Fruit fly (Drosophila melanogaster): ENCODE measurements around the gene Gbeta5.
A peak's percentile ranks its signal among the peaks of the same experiment; 100 is the strongest.

Gbeta5 gene

DNA sequence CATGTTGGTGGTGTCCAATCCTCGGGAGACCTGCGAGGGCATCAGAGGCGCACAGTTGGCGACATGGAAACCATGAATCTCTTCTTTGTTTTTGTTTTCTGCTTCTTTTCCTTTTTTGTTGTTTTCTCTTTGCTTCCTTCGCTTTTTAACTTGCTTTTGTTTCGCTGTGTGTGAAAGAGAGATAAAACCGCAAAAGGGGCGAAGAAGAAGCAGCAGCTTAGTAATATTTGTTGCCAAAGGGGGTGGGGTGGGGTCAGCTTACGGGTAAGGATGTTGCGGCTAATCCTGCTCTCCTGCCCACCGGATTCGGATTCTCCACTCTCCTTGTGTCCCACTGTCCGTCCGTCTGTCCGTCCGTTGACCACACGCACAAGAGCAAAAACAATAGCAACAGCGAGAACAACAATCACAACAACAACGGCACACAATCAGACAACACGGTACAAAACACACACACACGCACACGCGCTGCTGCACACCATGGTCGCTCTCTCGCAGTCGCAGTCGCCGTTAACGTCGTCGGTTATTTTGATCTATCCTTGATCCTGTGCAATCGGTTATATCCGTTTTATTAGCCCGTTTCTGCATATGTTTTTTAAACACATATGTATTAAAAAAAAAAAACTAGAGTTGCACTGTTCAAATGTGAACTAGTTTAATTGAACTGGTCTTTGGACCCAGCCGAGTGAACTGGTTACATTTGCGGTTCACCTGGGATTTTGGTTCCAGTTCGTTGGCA lies 24.4 kb upstream of the Gbeta5 start (continued):
- TF ChIP-seq CG6808 (GFP tag; optimal IDR thresholded peaks at IDR 0.05) (peak; percentile 73), fd85E (GFP tag; optimal IDR thresholded peaks at IDR 0.05) (no peak), CG11762 (GFP tag; optimal IDR thresholded peaks at IDR 0.05; ENCODE audit: insufficient read depth) (no peak), vri (GFP tag; optimal IDR thresholded peaks at IDR 0.05) (no peak), Lpt (GFP tag; optimal IDR thresholded peaks at IDR 0.05) (no peak), ss (GFP tag; optimal IDR thresholded peaks at IDR 0.05) (peak; percentile 52 to 58), Sox102F (GFP tag; optimal IDR thresholded peaks at IDR 0.05) (no peak), CG11294 (GFP tag; IDR thresholded peaks at IDR 0.05) (no peak), Eip78C (GFP tag) (peak; percentile 56), fkh (GFP tag; optimal IDR thresholded peaks at IDR 0.05) (no peak)

DNA sequence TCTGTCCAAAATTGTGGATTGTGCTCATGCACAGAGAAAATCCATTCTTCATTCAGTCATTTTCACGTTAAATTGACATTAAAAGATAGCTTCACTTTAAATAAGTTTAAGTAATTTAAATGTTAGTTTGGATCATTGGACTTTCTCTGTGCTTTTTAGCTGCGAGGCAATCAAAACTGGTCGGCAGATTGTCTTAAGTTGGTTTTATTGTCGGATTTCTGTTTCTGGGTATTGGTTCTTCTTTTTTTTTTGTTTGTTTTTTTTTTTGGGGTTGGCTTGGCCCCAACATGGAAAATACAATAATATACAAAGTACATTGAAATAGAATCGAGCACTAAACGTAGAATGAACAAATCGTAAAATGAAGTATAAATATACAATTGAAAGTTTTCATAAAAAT lies 18.1 kb upstream of the Gbeta5 start, which contains the start of gene CG2278:
TSS of gene CG2278 (minus strand) at position 101 of the 400 bp plus-strand sequence.
- TF ChIP-seq Sox14 (GFP tag; optimal IDR thresholded peaks at IDR 0.05): no peak

DNA sequence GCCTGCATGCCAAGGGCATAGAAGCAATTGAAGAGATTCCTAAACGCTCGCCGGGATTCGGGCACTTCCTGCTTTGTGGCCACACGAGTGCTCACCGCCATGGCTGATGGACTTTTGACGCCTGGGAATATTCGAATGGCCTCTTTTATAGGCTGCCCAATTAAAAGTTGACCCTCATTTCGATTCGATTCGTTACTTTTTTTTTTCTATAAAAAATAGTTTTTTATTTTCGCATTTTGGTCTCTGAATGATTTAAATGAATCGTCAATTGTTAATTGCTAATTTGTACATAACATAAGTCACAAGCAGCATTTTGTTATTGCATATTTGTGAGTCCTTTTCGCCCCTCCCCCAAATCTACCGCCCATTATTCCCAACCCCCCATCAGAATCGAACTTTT lies 13.5 kb upstream of the Gbeta5 start, which contains the start of gene Or7a:
TSS of gene Or7a (minus strand) at position 101 of the 400 bp plus-strand sequence.
- TF ChIP-seq CG8319 (GFP tag; optimal IDR thresholded peaks at IDR 0.05) (no peak), CG16779 (tag; optimal IDR thresholded peaks at IDR 0.05) (no peak), ss (GFP tag; optimal IDR thresholded peaks at IDR 0.05) (no peak), Eip78C (GFP tag) (no peak), Ets21C (GFP tag; optimal IDR thresholded peaks at IDR 0.05) (no peak), Hr39 (GFP tag; optimal IDR thresholded peaks at IDR 0.05) (no peak), Sox15 (GFP tag; optimal IDR thresholded peaks at IDR 0.05) (no peak), pdm3 (GFP tag; optimal IDR thresholded peaks at IDR 0.05) (no peak), fd59A (GFP tag; optimal IDR thresholded peaks at IDR 0.05) (no peak), lz (GFP tag; optimal IDR thresholded peaks at IDR 0.05) (no peak), spab (GFP tag; optimal IDR thresholded peaks at IDR 0.05) (no peak), CG15336 (GFP tag; IDR thresholded peaks at IDR 0.05) (no peak), topi (GFP tag; optimal IDR thresholded peaks at IDR 0.05) (no peak), OdsH (GFP tag; optimal IDR thresholded peaks at IDR 0.05) (no peak), CG6792 (GFP tag; optimal IDR thresholded peaks at IDR 0.05) (no peak), Blimp-1 (GFP tag; optimal IDR thresholded peaks at IDR 0.05) (no peak), CG34406 (GFP tag; optimal IDR thresholded peaks at IDR 0.05) (no peak), Smox (GFP tag; optimal IDR thresholded peaks at IDR 0.05) (no peak), Sox14 (GFP tag; optimal IDR thresholded peaks at IDR 0.05) (no peak)

DNA sequence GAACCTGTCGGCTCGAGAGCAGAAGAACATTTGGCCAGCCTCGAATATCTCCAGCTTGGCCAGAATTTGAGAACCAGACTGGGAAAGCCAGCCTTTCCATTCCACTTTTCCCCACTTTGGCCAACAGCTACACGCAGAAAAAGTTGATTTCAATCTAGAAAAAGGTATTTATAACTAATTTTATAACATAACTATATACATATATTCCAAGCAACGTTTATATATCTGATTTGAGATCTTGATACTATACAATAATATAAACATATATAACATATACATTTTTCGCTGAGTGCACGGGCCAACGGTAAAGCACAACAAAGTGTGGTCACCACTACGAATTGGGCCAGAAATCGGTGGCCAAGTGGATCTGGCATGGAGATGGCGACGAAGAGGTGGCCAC lies 11.4 kb upstream of the Gbeta5 start:
- TF ChIP-seq dac (GFP tag; optimal IDR thresholded peaks at IDR 0.05) (no peak), CG15336 (GFP tag; IDR thresholded peaks at IDR 0.05) (peak; percentile 74), Sox14 (GFP tag; optimal IDR thresholded peaks at IDR 0.05) (no peak), CG6276 (GFP tag; optimal IDR thresholded peaks at IDR 0.05) (peak; percentile 60), CG11294 (GFP tag; IDR thresholded peaks at IDR 0.05) (no peak), Hr39 (GFP tag; optimal IDR thresholded peaks at IDR 0.05) (no peak), CG32006 (GFP tag; optimal IDR thresholded peaks at IDR 0.05) (peak; percentile 74), Hr38 (GFP tag; optimal IDR thresholded peaks at IDR 0.05) (no peak), spab (GFP tag; optimal IDR thresholded peaks at IDR 0.05) (no peak), OdsH (GFP tag; optimal IDR thresholded peaks at IDR 0.05) (no peak), CG6808 (GFP tag; optimal IDR thresholded peaks at IDR 0.05) (no peak), Gug (GFP tag; IDR thresholded peaks at IDR 0.05) (peak; percentile 31; the same call in 1 of the 2 replicates), Sox15 (GFP tag; optimal IDR thresholded peaks at IDR 0.05) (no peak), fd85E (GFP tag; optimal IDR thresholded peaks at IDR 0.05) (no peak), fd59A (GFP tag; optimal IDR thresholded peaks at IDR 0.05) (no peak), CG10631 (GFP tag; optimal IDR thresholded peaks at IDR 0.05) (peak; percentile 14), Blimp-1 (GFP tag; optimal IDR thresholded peaks at IDR 0.05) (no peak), CG7368 (GFP tag; optimal IDR thresholded peaks at IDR 0.05) (no peak), CG6163 (GFP tag; IDR thresholded peaks at IDR 0.05) (peak; percentile 46; the same call in 1 of the 3 replicates), CG3032 (tag; optimal IDR thresholded peaks at IDR 0.05) (no peak), CG3919 (GFP tag; optimal IDR thresholded peaks at IDR 0.05) (peak; percentile 14), pdm3 (GFP tag; optimal IDR thresholded peaks at IDR 0.05) (peak; percentile 1), Sox102F (GFP tag; optimal IDR thresholded peaks at IDR 0.05) (no peak), dsx (GFP tag; optimal IDR thresholded peaks at IDR 0.05; ENCODE audit: poor library complexity, severe bottlenecking) (no peak), acj6 (GFP tag; optimal IDR thresholded peaks at IDR 0.05) (peak; percentile 8), CG9139 (GFP tag; optimal IDR thresholded peaks at IDR 0.05) (no peak), lz (GFP tag; optimal IDR thresholded peaks at IDR 0.05) (no peak), vri (GFP tag; optimal IDR thresholded peaks at IDR 0.05) (no peak), CG6854 (GFP tag; optimal IDR thresholded peaks at IDR 0.05) (no peak), CG11902 (GFP tag; optimal IDR thresholded peaks at IDR 0.05) (no peak), CG16779 (tag; optimal IDR thresholded peaks at IDR 0.05) (no peak), Lpt (GFP tag; optimal IDR thresholded peaks at IDR 0.05) (peak; percentile 20)
